Fruit fly (Drosophila melanogaster): Measurements from ENCODE around the gene CG9837.

DNA sequence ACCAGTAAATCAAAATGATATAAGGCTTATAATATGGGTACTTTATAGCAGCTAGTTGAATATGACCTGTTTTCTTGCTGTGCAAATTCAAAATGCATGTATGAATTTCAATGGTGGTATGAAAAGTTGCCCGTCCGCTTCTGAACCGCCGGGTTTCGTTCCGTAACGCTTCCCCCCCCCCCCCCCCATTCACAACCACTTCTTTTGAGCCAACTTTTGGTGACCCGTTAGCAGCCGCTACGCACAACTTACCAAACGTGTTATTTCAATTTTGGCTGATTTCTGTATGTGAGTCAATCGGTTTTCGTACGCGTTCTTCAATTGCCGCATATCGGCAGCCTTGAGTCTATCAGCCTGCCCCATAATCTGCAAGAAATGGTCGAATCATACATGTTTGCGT, 19.7 kb downstream of the CG9837 start:
- TF ChIP-seq Abd-B (GFP tag; optimal IDR thresholded peaks at IDR 0.05) = no peak
- no peak for TF ChIP-seq lola (GFP tag; optimal IDR thresholded peaks at IDR 0.05)
- TF ChIP-seq Hr83 (GFP tag; optimal IDR thresholded peaks at IDR 0.05; ENCODE audit: poor library complexity, severe bottlenecking) = no peak
- TF ChIP-seq Dif (GFP tag; optimal IDR thresholded peaks at IDR 0.05; ENCODE audit: partially characterized antibody) = no peak
- TF ChIP-seq pan (optimal IDR thresholded peaks at IDR 0.05) = no peak
- no peak for TF ChIP-seq N (GFP tag; optimal IDR thresholded peaks at IDR 0.05)
- TF ChIP-seq OdsH (GFP tag; optimal IDR thresholded peaks at IDR 0.05) = no peak
- TF ChIP-seq psq (GFP tag; optimal IDR thresholded peaks at IDR 0.05) = no peak
- TF ChIP-seq Dfd (GFP tag; optimal IDR thresholded peaks at IDR 0.05) = no peak
- no peak for TF ChIP-seq dmrt93B (GFP tag; optimal IDR thresholded peaks at IDR 0.05)
- TF ChIP-seq fru (GFP tag; optimal IDR thresholded peaks at IDR 0.05) = no peak
- TF ChIP-seq br (GFP tag; optimal IDR thresholded peaks at IDR 0.05) = no peak
- TF ChIP-seq Hnf4 (GFP tag; optimal IDR thresholded peaks at IDR 0.05) = no peak

Measured in whole organism, wandering third instar larva.